Fruit fly (Drosophila melanogaster): ENCODE results near the gene CARPB.

DNA sequence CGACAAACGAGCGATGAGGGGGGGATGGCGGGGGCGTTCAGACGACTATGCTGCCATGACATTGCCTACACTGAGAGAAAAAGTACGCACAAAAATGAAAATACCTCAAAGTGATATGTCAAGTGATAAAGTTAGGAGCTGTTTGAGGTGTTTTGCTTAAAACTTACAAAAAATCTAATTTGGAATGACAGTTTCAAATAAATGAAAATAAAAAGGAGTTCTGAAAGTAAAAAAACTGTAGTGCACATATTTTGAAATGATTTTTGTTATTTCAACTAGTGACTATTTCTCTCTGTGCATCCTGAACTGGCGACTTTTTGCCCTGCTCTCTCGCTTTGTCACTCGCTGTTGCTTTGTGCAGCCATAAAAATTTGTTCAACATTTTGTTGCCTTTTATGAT is 46.9 kb downstream of the CARPB start:
- TF ChIP-seq fru (GFP tag; optimal IDR thresholded peaks at IDR 0.05) (peak; percentile 6), Abd-B (GFP tag; optimal IDR thresholded peaks at IDR 0.05) (no peak), tai (GFP tag; optimal IDR thresholded peaks at IDR 0.05) (no peak)
